Worm (Caenorhabditis elegans) whole organism, mixed stage, embryonic: ENCODE data around the gene W02B12.16.

Source experiments
- blmp-1 ChIP-seq: fragments of 150-350 bp; optimal IDR thresholded peaks from 2 replicates; lab custom pipeline; 2014; ENCODE audit warnings: missing biosample characterization, missing genetic modification characterization
- cnd-1 ChIP-seq: fragments of 200-800 bp; sonication (Bioruptor generic); optimal IDR thresholded peaks from 2 replicates; lab custom pipeline; 2018; ENCODE audit warnings: mild to moderate bottlenecking, missing genetic modification characterization, missing compliant biosample characterization
- drap-1 ChIP-seq: fragments of 200-800 bp; sonication (Bioruptor generic); optimal IDR thresholded peaks from 3 replicates; lab custom pipeline; 2018; ENCODE audit warnings: mild to moderate bottlenecking, missing genetic modification characterization, missing compliant biosample characterization
- elt-3 ChIP-seq: fragments of 150-350 bp; optimal IDR thresholded peaks from 2 replicates; lab custom pipeline; 2014; ENCODE audit warnings: missing biosample characterization, missing genetic modification characterization
- lsy-2 ChIP-seq: fragments of 150-350 bp; optimal IDR thresholded peaks from 2 replicates; lab custom pipeline; 2014; ENCODE audit warnings: missing biosample characterization, missing genetic modification characterization
- mep-1 ChIP-seq: fragments of 150-350 bp; optimal IDR thresholded peaks from 2 replicates; lab custom pipeline; 2017; ENCODE audit warnings: missing biosample characterization, missing genetic modification reagents, missing genetic modification characterization, inconsistent platforms
- nhr-28 ChIP-seq: fragments of 150-350 bp; optimal IDR thresholded peaks from 2 replicates; lab custom pipeline; 2014; ENCODE audit warnings: missing biosample characterization, missing genetic modification characterization
- nhr-76 ChIP-seq: sonication (generic microtip); optimal IDR thresholded peaks from 2 replicates; lab custom pipeline; 2017; ENCODE audit warnings: missing biosample characterization, missing genetic modification characterization
- pha-4 ChIP-seq: fragments of 150-350 bp; optimal IDR thresholded peaks from 2 replicates; lab custom pipeline; 2018; ENCODE audit warnings: missing biosample characterization, missing genetic modification reagents, missing genetic modification characterization
- sem-2 ChIP-seq: fragments of 200-800 bp; sonication (Bioruptor generic); optimal IDR thresholded peaks from 2 replicates; lab custom pipeline; 2018; ENCODE audit warnings: mild to moderate bottlenecking, missing genetic modification characterization, missing compliant biosample characterization
- snpc-4 ChIP-seq: fragments of 150-350 bp; optimal IDR thresholded peaks from 2 replicates; lab custom pipeline; 2014; ENCODE audit warnings: missing biosample characterization, missing genetic modification characterization
- unc-39 ChIP-seq: fragments of 150-350 bp; optimal IDR thresholded peaks from 2 replicates; lab custom pipeline; 2014; ENCODE audit warnings: missing biosample characterization, missing genetic modification characterization
- zip-8 ChIP-seq: fragments of 150-350 bp; optimal IDR thresholded peaks from 2 replicates; lab custom pipeline; 2014; ENCODE audit warnings: missing biosample characterization, missing genetic modification characterization
- ztf-11 ChIP-seq: fragments of 150-350 bp; optimal IDR thresholded peaks from 2 replicates; lab custom pipeline; 2014; ENCODE audit warnings: missing biosample characterization, missing genetic modification characterization

- TF ChIP-seq pha-4 (no peak), cnd-1 (no peak), nhr-28 (no peak), blmp-1 (no peak), mep-1 (tag; lab: Kevin White, UChicago) (no peak), drap-1 (GFP tag; lab: Kevin White, UChicago) (no peak), elt-3 (tag; lab: Kevin White, UChicago) (no peak), snpc-4 (tag; lab: Kevin White, UChicago) (no peak), nhr-76 (no peak), sem-2 (no peak), ztf-11 (tag; lab: Kevin White, UChicago) (no peak), unc-39 (tag; lab: Kevin White, UChicago) (no peak), lsy-2 (tag; lab: Kevin White, UChicago) (no peak), zip-8 (no peak)
Measured at ce11 chrII:11476410-11476809, at the start of gene W02B12.16.
